Worm (Caenorhabditis elegans): ENCODE measurements around the gene efl-1.

Gene efl-1

DNA sequence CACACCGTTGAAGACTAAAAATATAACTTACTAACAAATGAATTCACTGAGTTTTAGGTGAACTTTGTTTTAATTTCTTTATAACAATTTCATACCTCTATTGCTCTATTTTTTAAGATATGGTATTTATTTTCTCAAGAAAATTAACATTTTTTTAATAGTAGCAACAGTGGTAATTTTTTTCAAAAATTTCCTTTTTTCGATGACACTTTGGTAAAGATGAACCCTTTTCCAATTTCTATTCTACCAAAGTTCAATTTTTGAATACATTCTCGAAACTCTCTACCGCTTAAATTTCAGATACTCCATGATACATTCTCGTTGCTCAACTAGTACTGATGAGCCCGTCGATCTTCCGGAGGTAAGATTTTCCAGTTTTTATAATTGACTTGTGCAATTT, 53.5 kb downstream of the efl-1 start, which contains the start of gene nhr-116:
Gene nhr-116, plus strand, starts transcription at position 301 of the 400 bp plus-strand sequence.
- TF ChIP-seq pes-1 (GFP tag; IDR thresholded peaks at IDR 0.05) (no peak), ceh-36 (tag; optimal IDR thresholded peaks at IDR 0.05) (no peak), tbx-11 (GFP tag; IDR thresholded peaks at IDR 0.05) (no peak), ama-1 (optimal IDR thresholded peaks at IDR 0.05) (no peak), tra-4 (tag; optimal IDR thresholded peaks at IDR 0.05) (no peak), F13C5.2 (tag; optimal IDR thresholded peaks at IDR 0.05) (no peak), ets-7 (tag; optimal IDR thresholded peaks at IDR 0.05) (no peak), sea-1 (GFP tag; conservative IDR thresholded peaks at IDR 0.05) (no peak), flt-1 (GFP tag; IDR thresholded peaks at IDR 0.05) (no peak), aly-1 (tag; optimal IDR thresholded peaks at IDR 0.05) (no peak), hmbx-1 (tag; optimal IDR thresholded peaks at IDR 0.05) (no peak), hmg-4 (GFP tag; optimal IDR thresholded peaks at IDR 0.05) (no peak), scrt-1 (GFP tag; IDR thresholded peaks at IDR 0.05) (no peak), B0310.2 (tag; optimal IDR thresholded peaks at IDR 0.05) (no peak)

DNA sequence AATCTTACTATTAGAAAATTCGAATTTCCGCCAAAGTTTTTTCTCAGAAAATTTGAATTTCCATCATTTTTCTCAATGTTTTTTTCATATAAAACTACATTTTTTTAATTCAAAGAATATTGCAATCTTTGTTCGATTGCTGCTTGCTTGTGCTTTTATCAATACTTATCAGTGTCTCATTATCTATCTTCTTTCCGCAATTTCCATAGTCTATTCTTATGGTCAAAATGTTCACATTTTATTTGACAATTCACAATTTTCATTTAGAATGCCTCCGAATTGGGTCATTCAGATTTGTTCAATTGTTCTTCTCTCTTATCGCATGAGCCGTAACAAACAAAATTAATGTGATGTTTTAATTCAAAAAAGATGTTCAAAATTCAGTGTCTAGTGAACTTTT, 54.2 kb downstream of the efl-1 start:
- no peak for TF ChIP-seq ceh-36 (tag; optimal IDR thresholded peaks at IDR 0.05)
- no peak for TF ChIP-seq sea-1 (GFP tag; conservative IDR thresholded peaks at IDR 0.05)
- no peak for TF ChIP-seq pes-1 (GFP tag; IDR thresholded peaks at IDR 0.05)
- no peak for TF ChIP-seq ceh-13 (GFP tag; optimal IDR thresholded peaks at IDR 0.05)
- TF ChIP-seq F13C5.2 (tag; optimal IDR thresholded peaks at IDR 0.05), result no peak
- no peak for TF ChIP-seq ets-7 (tag; optimal IDR thresholded peaks at IDR 0.05)
- TF ChIP-seq tra-4 (tag; optimal IDR thresholded peaks at IDR 0.05), result no peak
- TF ChIP-seq hmbx-1 (tag; optimal IDR thresholded peaks at IDR 0.05), result no peak
- TF ChIP-seq tbx-11 (GFP tag; IDR thresholded peaks at IDR 0.05), result no peak
- TF ChIP-seq B0310.2 (tag; optimal IDR thresholded peaks at IDR 0.05), result no peak
- no peak for TF ChIP-seq flt-1 (GFP tag; IDR thresholded peaks at IDR 0.05)
- TF ChIP-seq hmg-4 (GFP tag; optimal IDR thresholded peaks at IDR 0.05), result no peak
- TF ChIP-seq tbx-37 (GFP tag; conservative IDR thresholded peaks at IDR 0.05), result no peak
- no peak for TF ChIP-seq scrt-1 (GFP tag; IDR thresholded peaks at IDR 0.05)
- TF ChIP-seq hnd-1 (tag; optimal IDR thresholded peaks at IDR 0.05), result no peak
- no peak for TF ChIP-seq ama-1 (optimal IDR thresholded peaks at IDR 0.05)
- TF ChIP-seq aly-1 (tag; optimal IDR thresholded peaks at IDR 0.05), result no peak

DNA sequence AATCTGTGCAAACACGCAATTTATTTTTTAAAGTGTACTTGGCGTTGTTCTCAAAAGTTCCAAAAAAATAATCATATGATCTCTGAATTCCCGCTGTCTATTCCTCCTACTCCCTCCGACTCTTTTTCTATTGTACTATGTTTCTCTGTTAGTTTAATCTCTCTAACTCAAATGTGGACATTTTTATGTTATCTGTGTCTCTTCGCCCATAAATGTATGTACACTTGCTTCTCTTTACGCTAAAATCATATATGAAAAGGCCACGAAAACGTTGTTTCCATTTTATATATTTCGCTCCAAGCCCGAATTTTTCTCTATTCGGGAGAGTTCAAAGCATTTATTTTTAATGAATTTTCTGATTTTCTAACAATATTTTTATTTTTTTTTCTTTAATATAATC, 54.6 kb downstream of the efl-1 start:
- no peak for TF ChIP-seq sea-1 (GFP tag; conservative IDR thresholded peaks at IDR 0.05)
- TF ChIP-seq ceh-36 (tag; optimal IDR thresholded peaks at IDR 0.05), result no peak
- no peak for TF ChIP-seq scrt-1 (GFP tag; IDR thresholded peaks at IDR 0.05)
- no peak for TF ChIP-seq ceh-13 (GFP tag; optimal IDR thresholded peaks at IDR 0.05)
- no peak for TF ChIP-seq tra-4 (tag; optimal IDR thresholded peaks at IDR 0.05)
- TF ChIP-seq F13C5.2 (tag; optimal IDR thresholded peaks at IDR 0.05), result no peak
- no peak for TF ChIP-seq ets-7 (tag; optimal IDR thresholded peaks at IDR 0.05)
- TF ChIP-seq tbx-11 (GFP tag; IDR thresholded peaks at IDR 0.05), result no peak
- no peak for TF ChIP-seq tbx-37 (GFP tag; conservative IDR thresholded peaks at IDR 0.05)
- no peak for TF ChIP-seq hnd-1 (tag; optimal IDR thresholded peaks at IDR 0.05)
- no peak for TF ChIP-seq B0310.2 (tag; optimal IDR thresholded peaks at IDR 0.05)
- TF ChIP-seq aly-1 (tag; optimal IDR thresholded peaks at IDR 0.05), result no peak
- TF ChIP-seq pes-1 (GFP tag; IDR thresholded peaks at IDR 0.05), result no peak
- TF ChIP-seq hmg-4 (GFP tag; optimal IDR thresholded peaks at IDR 0.05), result no peak
- no peak for TF ChIP-seq flt-1 (GFP tag; IDR thresholded peaks at IDR 0.05)
- no peak for TF ChIP-seq ama-1 (optimal IDR thresholded peaks at IDR 0.05)
- no peak for TF ChIP-seq hmbx-1 (tag; optimal IDR thresholded peaks at IDR 0.05)

DNA sequence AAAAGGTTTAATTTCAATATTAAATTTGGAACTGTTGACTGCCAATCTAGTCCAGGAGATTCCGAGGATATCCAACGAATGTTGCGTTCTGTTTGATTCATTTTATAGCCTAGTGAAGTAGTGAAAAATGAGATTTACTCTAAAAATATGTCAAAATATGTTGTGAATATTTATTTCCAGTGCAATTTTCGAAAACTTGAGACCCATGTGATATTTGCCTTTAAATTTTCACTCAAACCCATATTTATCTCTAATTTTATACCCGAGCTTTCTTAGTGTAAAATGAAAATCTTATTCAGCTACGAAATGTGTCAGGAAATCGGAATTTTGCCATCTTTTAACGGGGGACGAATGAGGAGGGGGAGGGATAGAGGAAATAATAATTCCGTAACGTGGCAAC, 55.6 kb downstream of the efl-1 start, which contains the start of gene F09C6.16:
Gene F09C6.16, minus strand, starts transcription at position 101 of the 400 bp plus-strand sequence.
- no peak for TF ChIP-seq flt-1 (GFP tag; IDR thresholded peaks at IDR 0.05)
- TF ChIP-seq hmg-4 (GFP tag; optimal IDR thresholded peaks at IDR 0.05), result no peak
- no peak for TF ChIP-seq tra-4 (tag; optimal IDR thresholded peaks at IDR 0.05)
- no peak for TF ChIP-seq hnd-1 (tag; optimal IDR thresholded peaks at IDR 0.05)
- TF ChIP-seq sea-1 (GFP tag; conservative IDR thresholded peaks at IDR 0.05), result no peak
- no peak for TF ChIP-seq pes-1 (GFP tag; IDR thresholded peaks at IDR 0.05)
- no peak for TF ChIP-seq ceh-13 (GFP tag; optimal IDR thresholded peaks at IDR 0.05)
- TF ChIP-seq hmbx-1 (tag; optimal IDR thresholded peaks at IDR 0.05), result no peak
- no peak for TF ChIP-seq tbx-11 (GFP tag; IDR thresholded peaks at IDR 0.05)
- no peak for TF ChIP-seq scrt-1 (GFP tag; IDR thresholded peaks at IDR 0.05)
- TF ChIP-seq aly-1 (tag; optimal IDR thresholded peaks at IDR 0.05), result no peak
- no peak for TF ChIP-seq ama-1 (optimal IDR thresholded peaks at IDR 0.05)
- no peak for TF ChIP-seq tbx-37 (GFP tag; conservative IDR thresholded peaks at IDR 0.05)
- no peak for TF ChIP-seq ceh-36 (tag; optimal IDR thresholded peaks at IDR 0.05)

Measured in whole organism, early embryonic.